Fruit fly (Drosophila melanogaster): Measurements from ENCODE around the gene CG13078.

CG13078 gene

dm6 chr2L:19575626-19576298, 12.0 kb downstream of the CG13078 start (continued):
- TF ChIP-seq CG43689 (GFP tag; IDR thresholded peaks at IDR 0.05) (peak; percentile 63), CG10209 (GFP tag; optimal IDR thresholded peaks at IDR 0.05) (peak; percentile 99), CG12071 (GFP tag; optimal IDR thresholded peaks at IDR 0.05) (peak; percentile 92), Scr (GFP tag; IDR thresholded peaks at IDR 0.05; ENCODE audit: partially characterized antibody) (no peak), shn (GFP tag; optimal IDR thresholded peaks at IDR 0.05) (peak; percentile 97), Lpt (GFP tag; optimal IDR thresholded peaks at IDR 0.05) (no peak), Oaz (GFP tag; IDR thresholded peaks at IDR 0.05) (peak; percentile 86), Taf1 (GFP tag; IDR thresholded peaks at IDR 0.05) (peak; percentile 87), CG12942 (GFP tag; optimal IDR thresholded peaks at IDR 0.05) (peak; percentile 97), CG14965 (GFP tag; optimal IDR thresholded peaks at IDR 0.05; ENCODE audit: borderline replicate concordance) (peak; percentile 84), tll (GFP tag; optimal IDR thresholded peaks at IDR 0.05) (peak in 1 of 2 experiments; percentile 28), CG11723 (GFP tag; optimal IDR thresholded peaks at IDR 0.05) (peak; percentile 93), CG17328 (GFP tag; IDR thresholded peaks at IDR 0.05) (peak; percentile 85), CG14050 (GFP tag; IDR thresholded peaks at IDR 0.05) (peak; percentile 90), CG7372 (GFP tag; IDR thresholded peaks at IDR 0.05) (peak; percentile 94), Nf-YB (GFP tag; optimal IDR thresholded peaks at IDR 0.05) (peak; percentile 85), NfI (GFP tag; optimal IDR thresholded peaks at IDR 0.05) (peak; percentile 97), HLH54F (GFP tag; optimal IDR thresholded peaks at IDR 0.05) (peak; percentile 98), CG33213 (GFP tag; optimal IDR thresholded peaks at IDR 0.05) (peak; percentile 90), zfh2 (GFP tag; optimal IDR thresholded peaks at IDR 0.05) (peak; percentile 97), trem (tag; optimal IDR thresholded peaks at IDR 0.05) (peak; percentile 91), Meics (GFP tag; optimal IDR thresholded peaks at IDR 0.05) (peak; percentile 98), YL-1 (GFP tag; optimal IDR thresholded peaks at IDR 0.05) (peak; percentile 24), hb (GFP tag; IDR thresholded peaks at IDR 0.05; ENCODE audit: partially characterized antibody) (no peak), CHES-1-like (GFP tag; optimal IDR thresholded peaks at IDR 0.05) (peak; percentile 96), CG8944 (GFP tag; optimal IDR thresholded peaks at IDR 0.05) (peak; percentile 94), CoRest (tag; optimal IDR thresholded peaks at IDR 0.05) (peak; percentile 98), CG1529 (GFP tag; optimal IDR thresholded peaks at IDR 0.05) (peak; percentile 91), CG13287 (GFP tag; IDR thresholded peaks at IDR 0.05; ENCODE audit: partially characterized antibody) (peak; percentile 13; the same call in 1 of the 2 replicates), Camta (GFP tag; optimal IDR thresholded peaks at IDR 0.05) (peak; percentile 98), CG4730 (GFP tag; IDR thresholded peaks at IDR 0.05) (peak; percentile 93), CkIIα-i1 (GFP tag; IDR thresholded peaks at IDR 0.05) (peak; percentile 80; the same call in 1 of the 2 replicates), repo (GFP tag; optimal IDR thresholded peaks at IDR 0.05) (peak; percentile 94), CG1792 (GFP tag; optimal IDR thresholded peaks at IDR 0.05) (peak; percentile 94), Rfx (GFP tag; IDR thresholded peaks at IDR 0.05) (peak; percentile 96), bcd (GFP tag; optimal IDR thresholded peaks at IDR 0.05) (peak; percentile 98), tx (GFP tag; optimal IDR thresholded peaks at IDR 0.05) (peak; percentile 96), Sox102F (GFP tag; optimal IDR thresholded peaks at IDR 0.05) (peak; percentile 97), CG1647 (GFP tag; optimal IDR thresholded peaks at IDR 0.05) (peak; percentile 95), wek (GFP tag; optimal IDR thresholded peaks at IDR 0.05) (peak; percentile 64), CG11398 (GFP tag; optimal IDR thresholded peaks at IDR 0.05) (peak; percentile 95), gsb-n (tag; optimal IDR thresholded peaks at IDR 0.05) (peak; percentile 96), CG7357 (GFP tag; IDR thresholded peaks at IDR 0.05) (peak; percentile 93), CG3847 (GFP tag; IDR thresholded peaks at IDR 0.05) (peak; percentile 95), CG12219 (GFP tag; optimal IDR thresholded peaks at IDR 0.05) (peak; percentile 93), jigr1 (GFP tag; IDR thresholded peaks at IDR 0.05) (peak; percentile 94), en (GFP tag; optimal IDR thresholded peaks at IDR 0.05) (peak; percentile 94), sob (GFP tag; IDR thresholded peaks at IDR 0.05) (peak; percentile 94), dan (GFP tag; IDR thresholded peaks at IDR 0.05) (no peak; the same call in 1 of the 2 replicates), tna (GFP tag; IDR thresholded peaks at IDR 0.05; ENCODE audit: partially characterized antibody) (no peak)
